Worm (Caenorhabditis elegans): ENCODE data around the gene trpa-1.

DNA sequence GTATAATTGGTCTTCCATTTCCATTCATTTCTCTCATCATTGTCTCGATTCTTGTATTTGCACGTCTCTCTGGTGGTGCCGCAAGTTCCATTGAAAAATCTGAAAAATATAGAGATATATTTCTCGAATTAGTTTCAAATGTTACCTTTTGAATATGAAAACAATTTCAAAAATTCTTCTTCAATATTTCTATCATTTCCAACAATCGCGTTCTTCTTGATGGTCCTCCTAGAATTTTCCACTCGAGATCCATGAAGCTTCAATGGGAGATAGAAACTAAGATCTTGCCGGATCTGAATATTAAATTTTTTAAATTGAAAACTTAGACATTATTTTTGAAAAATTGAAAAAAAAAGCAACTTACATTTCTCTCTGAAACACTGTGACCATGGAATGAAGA is 54.7 kb downstream of the trpa-1 start:
- TF ChIP-seq jun-1 (tag; optimal IDR thresholded peaks at IDR 0.05) (no peak), ama-1 (optimal IDR thresholded peaks at IDR 0.05) (no peak), arid-1 (GFP tag; conservative IDR thresholded peaks at IDR 0.05) (no peak), ceh-20 (GFP tag; IDR thresholded peaks at IDR 0.05) (no peak), unc-62 (GFP tag; optimal IDR thresholded peaks at IDR 0.05 in 1 of 2) (no peak), unc-62 (tag; optimal IDR thresholded peaks at IDR 0.05) (no peak), pqm-1 (tag; optimal IDR thresholded peaks at IDR 0.05) (no peak), nhr-77 (tag; optimal IDR thresholded peaks at IDR 0.05) (no peak), nhr-42 (GFP tag; IDR thresholded peaks at IDR 0.05) (no peak), unc-130 (GFP tag; optimal IDR thresholded peaks at IDR 0.05) (no peak), dve-1 (tag; optimal IDR thresholded peaks at IDR 0.05; ENCODE audit: insufficient read depth) (no peak), nhr-237 (tag; optimal IDR thresholded peaks at IDR 0.05) (no peak), nhr-25 (tag; optimal IDR thresholded peaks at IDR 0.05; ENCODE audit: borderline replicate concordance, insufficient read depth) (no peak), hif-1 (tag; optimal IDR thresholded peaks at IDR 0.05) (no peak), nhr-76 (tag; optimal IDR thresholded peaks at IDR 0.05) (no peak)

Measured in whole organism, L4 larva.